Worm (Caenorhabditis elegans) whole organism, L4 larva: ENCODE data around the gene btb-5.

ENCODE experiments used
- aha-1 ChIP-seq: fragments of 150-350 bp; peaks from one replicate; lab custom pipeline; 2014; ENCODE audit warnings: missing biosample characterization, missing genetic modification characterization
- aly-2 ChIP-seq: sonication (generic microtip); optimal IDR thresholded peaks from 2 replicates; lab custom pipeline; 2018; ENCODE audit warnings: missing biosample characterization, missing genetic modification characterization
- ces-1 ChIP-seq: fragments of 150-350 bp; sonication (generic microtip); optimal IDR thresholded peaks from 4 replicates; lab custom pipeline; 2014; ENCODE audit warnings: missing biosample characterization, missing genetic modification reagents, missing genetic modification characterization
- dve-1 ChIP-seq: sonication (generic microtip); optimal IDR thresholded peaks from 2 replicates; lab custom pipeline; 2017; ENCODE audit warnings: antibody characterized with exemption, mild to moderate bottlenecking, missing genetic modification characterization, missing compliant biosample characterization; ENCODE audit not compliant: insufficient read depth
- hlh-30 ChIP-seq: sonication (generic microtip); optimal IDR thresholded peaks from 2 replicates; lab custom pipeline; 2017; ENCODE audit warnings: antibody characterized with exemption, mild to moderate bottlenecking, missing genetic modification characterization, missing compliant biosample characterization; ENCODE audit not compliant: insufficient read depth
- jun-1 ChIP-seq: fragments of 150-350 bp; optimal IDR thresholded peaks from 2 replicates; lab custom pipeline; 2014; ENCODE audit warnings: missing biosample characterization, missing genetic modification reagents, missing genetic modification characterization
- mdl-1 ChIP-seq, 2 experiments: fragments of 150-350 bp in 1 of 2; sonication (generic microtip) in 1 of 2; optimal IDR thresholded peaks; 2 replicates each; lab custom pipeline; 2014 to 2017; ENCODE audit warnings: missing biosample characterization in 2 of 2, missing genetic modification characterization in 2 of 2
- mdt-29 ChIP-seq: fragments of 200-800 bp; sonication (Bioruptor generic); IDR thresholded peaks from 2 replicates; pipeline ENCODE4 v1.3.6; 2022; ENCODE audit warnings: missing genetic modification reagents, missing genetic modification characterization, missing compliant biosample characterization
- nhr-10 ChIP-seq: fragments of 150-350 bp; optimal IDR thresholded peaks from 2 replicates; lab custom pipeline; 2014; ENCODE audit warnings: missing biosample characterization, missing genetic modification characterization
- nhr-11 ChIP-seq: fragments of 150-350 bp; optimal IDR thresholded peaks from 2 replicates; lab custom pipeline; 2014; ENCODE audit warnings: missing biosample characterization, missing genetic modification characterization
- nhr-237 ChIP-seq: sonication (generic microtip); optimal IDR thresholded peaks from 2 replicates; lab custom pipeline; 2017; ENCODE audit warnings: missing biosample characterization, missing genetic modification characterization
- nhr-77 ChIP-seq: fragments of 150-350 bp; optimal IDR thresholded peaks from 2 replicates; lab custom pipeline; 2014; ENCODE audit warnings: missing biosample characterization, missing genetic modification characterization
- unc-39 ChIP-seq: sonication (generic microtip); optimal IDR thresholded peaks from 2 replicates; lab custom pipeline; 2017; ENCODE audit warnings: missing biosample characterization, missing genetic modification characterization
- zag-1 ChIP-seq: fragments of 150-350 bp; optimal IDR thresholded peaks from 2 replicates; lab custom pipeline; 2014; ENCODE audit warnings: missing biosample characterization, missing genetic modification characterization

DNA sequence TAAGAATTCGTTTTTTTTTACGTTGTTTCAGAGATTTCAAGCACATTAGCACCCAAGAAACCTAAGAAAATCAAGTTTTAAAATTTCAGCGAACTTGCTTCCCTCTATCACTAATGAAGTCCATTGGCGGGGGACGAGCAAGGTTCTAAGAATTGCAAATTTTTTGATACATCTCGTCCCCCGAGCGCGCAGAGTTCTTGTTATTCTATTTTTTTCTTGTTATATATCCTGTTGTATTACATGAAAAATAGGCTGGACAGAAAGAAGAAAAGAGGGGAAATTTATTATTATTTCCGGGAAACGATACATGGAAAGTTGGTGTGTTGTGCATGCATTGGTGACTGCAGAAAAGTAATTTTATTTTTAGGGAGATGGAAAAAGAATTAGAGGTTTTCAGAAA, 31.3 kb downstream of the btb-5 start:
- TF ChIP-seq nhr-77 (tag; lab: Kevin White, UChicago) (no peak), nhr-10 (tag; lab: Kevin White, UChicago) (no peak), nhr-237 (tag; lab: Kevin White, UChicago) (no peak), dve-1 (no peak), mdt-29 (GFP tag; lab: Robert Waterston, UW) (no peak), aly-2 (tag; lab: Kevin White, UChicago) (no peak), jun-1 (tag; lab: Kevin White, UChicago) (no peak), ces-1 (no peak), unc-39 (tag; lab: Kevin White, UChicago) (no peak), mdl-1 (tag; optimal IDR thresholded peaks at IDR 0.05; lab: Kevin White, UChicago) (no peak), nhr-11 (tag; lab: Kevin White, UChicago) (no peak), zag-1 (tag; lab: Kevin White, UChicago) (no peak), hlh-30 (no peak), aha-1 (no peak)
